Worm (Caenorhabditis elegans) whole organism, L2 larva: ENCODE data around the gene rin-1.

Experiments
- blmp-1 ChIP-seq: sonication (generic microtip); optimal IDR thresholded peaks from 2 replicates; lab custom pipeline; 2017; ENCODE audit warnings: missing genetic modification characterization, mild to moderate bottlenecking, missing compliant biosample characterization, antibody characterized with exemption, moderate library complexity; ENCODE audit not compliant: insufficient read depth
- elt-3 ChIP-seq: sonication (generic microtip); optimal IDR thresholded peaks from 2 replicates; lab custom pipeline; 2017; ENCODE audit warnings: missing biosample characterization, missing genetic modification characterization
- lin-11 ChIP-seq: fragments of 150-350 bp; sonication (generic microtip); optimal IDR thresholded peaks from 2 replicates; lab custom pipeline; 2014; ENCODE audit warnings: missing biosample characterization, missing genetic modification characterization, inconsistent platforms, mixed read lengths
- lin-13 ChIP-seq: fragments of 150-350 bp; optimal IDR thresholded peaks from 2 replicates; lab custom pipeline; 2014; ENCODE audit warnings: missing biosample characterization, missing genetic modification reagents, missing genetic modification characterization
- nhr-237 ChIP-seq: fragments of 150-350 bp; optimal IDR thresholded peaks from 2 replicates; lab custom pipeline; 2014; ENCODE audit warnings: missing biosample characterization, missing genetic modification characterization
- nhr-6 ChIP-seq: fragments of 150-350 bp; optimal IDR thresholded peaks from 2 replicates; lab custom pipeline; 2014; ENCODE audit warnings: missing biosample characterization, missing genetic modification characterization
- nhr-77 ChIP-seq: fragments of 150-350 bp; optimal IDR thresholded peaks from 2 replicates; lab custom pipeline; 2014; ENCODE audit warnings: missing biosample characterization, missing genetic modification characterization
- unc-62 ChIP-seq: fragments of 150-350 bp; optimal IDR thresholded peaks from 2 replicates; lab custom pipeline; 2014; ENCODE audit warnings: missing biosample characterization, missing genetic modification reagents, missing genetic modification characterization
- ztf-1 ChIP-seq: fragments of 200-800 bp; sonication (Bioruptor generic); conservative IDR thresholded peaks from 2 replicates; pipeline ENCODE4 v1.3.6; 2022; ENCODE audit warnings: missing genetic modification characterization, missing compliant biosample characterization
- ztf-4 ChIP-seq: fragments of 150-350 bp; optimal IDR thresholded peaks from 2 replicates; lab custom pipeline; 2014; ENCODE audit warnings: missing biosample characterization, missing genetic modification characterization

DNA sequence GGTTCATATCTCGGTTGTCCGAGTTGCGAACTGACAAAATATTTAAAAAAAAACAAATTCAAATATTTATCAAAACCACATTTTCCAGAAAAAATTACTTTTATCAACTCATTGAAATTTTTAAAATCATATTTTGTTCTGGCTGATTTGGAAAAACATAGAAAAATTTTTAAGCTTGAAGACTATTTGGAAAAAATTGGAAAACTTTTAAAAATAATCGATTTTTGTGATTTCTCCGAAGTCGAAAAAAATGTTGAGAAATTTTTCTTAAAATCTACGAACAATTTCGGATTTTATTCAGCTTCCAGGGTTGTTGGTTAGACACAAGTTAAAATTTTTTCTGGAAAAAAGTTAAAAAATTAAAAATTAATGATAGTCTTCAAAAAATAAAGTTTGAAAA, 78.5 kb downstream of the rin-1 start, which contains the start of gene Y50E8A.5:
- TF ChIP-seq elt-3 (tag; lab: Kevin White, UChicago) (no peak), lin-13 (GFP tag; lab: Kevin White, UChicago) (no peak), ztf-1 (GFP tag; lab: Robert Waterston, UW) (no peak), nhr-77 (tag; lab: Kevin White, UChicago) (no peak), lin-11 (tag; lab: Kevin White, UChicago) (no peak), nhr-6 (tag; lab: Kevin White, UChicago) (no peak), nhr-237 (tag; lab: Kevin White, UChicago) (no peak), ztf-4 (tag; lab: Kevin White, UChicago) (no peak), unc-62 (GFP tag; lab: Kevin White, UChicago) (no peak), blmp-1 (tag; lab: Kevin White, UChicago) (no peak)
